Fruit fly (Drosophila melanogaster): ENCODE measurements around the gene Ssl2.

Gene Ssl2

dm6 chr3R:29032542-29032941 is at the start of gene Ssl2:
Gene Ssl2 (minus strand): TSS chr3R:29032642.
- TF ChIP-seq Myc (optimal IDR thresholded peaks at IDR 0.05) (no peak), dmrt93B (GFP tag; optimal IDR thresholded peaks at IDR 0.05) (no peak), brk (GFP tag; optimal IDR thresholded peaks at IDR 0.05) (no peak), lola (GFP tag; optimal IDR thresholded peaks at IDR 0.05) (no peak), usp (GFP tag; optimal IDR thresholded peaks at IDR 0.05) (no peak), Sp1 (GFP tag; optimal IDR thresholded peaks at IDR 0.05) (no peak), psq (GFP tag; optimal IDR thresholded peaks at IDR 0.05) (no peak), dsf (GFP tag; optimal IDR thresholded peaks at IDR 0.05; ENCODE audit: borderline replicate concordance) (no peak), fru (GFP tag; optimal IDR thresholded peaks at IDR 0.05) (no peak), Jra (GFP tag; optimal IDR thresholded peaks at IDR 0.05) (no peak), Vsx2 (GFP tag; optimal IDR thresholded peaks at IDR 0.05; ENCODE audit: partially characterized antibody) (no peak), rgr (GFP tag; optimal IDR thresholded peaks at IDR 0.05) (no peak), Abd-B (GFP tag; optimal IDR thresholded peaks at IDR 0.05) (no peak), dl (GFP tag; optimal IDR thresholded peaks at IDR 0.05; ENCODE audit: insufficient read depth in 1 of 2, partially characterized antibody in 2 of 2) (no peak), Dfd (GFP tag; optimal IDR thresholded peaks at IDR 0.05) (no peak), Hr83 (GFP tag; optimal IDR thresholded peaks at IDR 0.05; ENCODE audit: poor library complexity, severe bottlenecking) (no peak), jim (GFP tag; optimal IDR thresholded peaks at IDR 0.05) (no peak), tai (GFP tag; optimal IDR thresholded peaks at IDR 0.05) (no peak), Hr78 (GFP tag; optimal IDR thresholded peaks at IDR 0.05) (no peak), woc (GFP tag; optimal IDR thresholded peaks at IDR 0.05) (no peak)

dm6 chr3R:29082034-29082433 is 49.6 kb upstream of the Ssl2 start:
- TF ChIP-seq dsf (GFP tag; optimal IDR thresholded peaks at IDR 0.05; ENCODE audit: borderline replicate concordance) = no peak
- no peak for TF ChIP-seq GATAd (GFP tag; optimal IDR thresholded peaks at IDR 0.05)
- TF ChIP-seq fru (GFP tag; optimal IDR thresholded peaks at IDR 0.05) = no peak
- no peak for TF ChIP-seq Mio (GFP tag; optimal IDR thresholded peaks at IDR 0.05)
- TF ChIP-seq Rel (GFP tag; optimal IDR thresholded peaks at IDR 0.05) = no peak
- peak; percentile 49 for TF ChIP-seq Rel (tag; optimal IDR thresholded peaks at IDR 0.05)
- TF ChIP-seq woc (GFP tag; optimal IDR thresholded peaks at IDR 0.05) = no peak
- TF ChIP-seq brk (GFP tag; optimal IDR thresholded peaks at IDR 0.05) = no peak
- TF ChIP-seq CG9705 (GFP tag; optimal IDR thresholded peaks at IDR 0.05) = no peak

- TF ChIP-seq usp (GFP tag; optimal IDR thresholded peaks at IDR 0.05) (no peak), Sp1 (GFP tag; optimal IDR thresholded peaks at IDR 0.05) (no peak), Rel (GFP tag; optimal IDR thresholded peaks at IDR 0.05) (no peak), Rel (tag; optimal IDR thresholded peaks at IDR 0.05) (no peak), dmrt93B (GFP tag; optimal IDR thresholded peaks at IDR 0.05) (no peak), Vsx2 (GFP tag; optimal IDR thresholded peaks at IDR 0.05; ENCODE audit: partially characterized antibody) (no peak), rgr (GFP tag; optimal IDR thresholded peaks at IDR 0.05) (no peak), Hr78 (GFP tag; optimal IDR thresholded peaks at IDR 0.05) (no peak), pan (optimal IDR thresholded peaks at IDR 0.05) (no peak), tai (GFP tag; optimal IDR thresholded peaks at IDR 0.05) (no peak), brk (GFP tag; optimal IDR thresholded peaks at IDR 0.05) (no peak), CG32264 (GFP tag; optimal IDR thresholded peaks at IDR 0.05) (no peak), Abd-B (GFP tag; optimal IDR thresholded peaks at IDR 0.05) (no peak), Dif (GFP tag; optimal IDR thresholded peaks at IDR 0.05; ENCODE audit: partially characterized antibody) (no peak), jim (GFP tag; optimal IDR thresholded peaks at IDR 0.05) (no peak), Dfd (GFP tag; optimal IDR thresholded peaks at IDR 0.05) (no peak), sage (GFP tag; optimal IDR thresholded peaks at IDR 0.05) (no peak), HLH106 (tag; optimal IDR thresholded peaks at IDR 0.05) (no peak), OdsH (GFP tag; optimal IDR thresholded peaks at IDR 0.05) (no peak), sv (GFP tag; optimal IDR thresholded peaks at IDR 0.05) (no peak), fru (GFP tag; optimal IDR thresholded peaks at IDR 0.05) (no peak)
Observed at dm6 chr3R:29077572-29077971, 45.1 kb upstream of the Ssl2 start.

dm6 chr3R:29076609-29077008 is 44.2 kb upstream of the Ssl2 start:
- TF ChIP-seq Abd-B (GFP tag; optimal IDR thresholded peaks at IDR 0.05) (no peak), OdsH (GFP tag; optimal IDR thresholded peaks at IDR 0.05) (no peak), CrebA (GFP tag; optimal IDR thresholded peaks at IDR 0.05; ENCODE audit: borderline replicate concordance) (no peak), CG32264 (GFP tag; optimal IDR thresholded peaks at IDR 0.05) (no peak), Vsx2 (GFP tag; optimal IDR thresholded peaks at IDR 0.05; ENCODE audit: partially characterized antibody) (no peak), foxo (GFP tag; optimal IDR thresholded peaks at IDR 0.05) (no peak), Myc (optimal IDR thresholded peaks at IDR 0.05) (no peak), brk (GFP tag; optimal IDR thresholded peaks at IDR 0.05) (no peak), Dif (GFP tag; optimal IDR thresholded peaks at IDR 0.05; ENCODE audit: partially characterized antibody) (no peak), ey (GFP tag; optimal IDR thresholded peaks at IDR 0.05) (no peak), fru (GFP tag; optimal IDR thresholded peaks at IDR 0.05) (no peak), Hr83 (GFP tag; optimal IDR thresholded peaks at IDR 0.05; ENCODE audit: poor library complexity, severe bottlenecking) (no peak)
